Fruit fly (Drosophila melanogaster) whole organism, wandering third instar larva: ENCODE measurements around the gene CG14511.

Source experiments
- Abd-B ChIP-seq: fragments of >200 bp; optimal IDR thresholded peaks from 2 replicates; lab custom pipeline; 2017; ENCODE audit warnings: missing biosample characterization, missing genetic modification characterization
- CG32264 ChIP-seq: fragments of 200-800 bp; sonication (Bioruptor generic); optimal IDR thresholded peaks from 2 replicates; lab custom pipeline; 2016; ENCODE audit warnings: missing biosample characterization, missing genetic modification characterization
- CG9705 ChIP-seq: fragments of 200-800 bp; sonication (Bioruptor generic); optimal IDR thresholded peaks from 2 replicates; lab custom pipeline; 2018; ENCODE audit warnings: missing biosample characterization, mild to moderate bottlenecking, missing genetic modification characterization
- CrebA ChIP-seq: fragments of 200-800 bp; sonication (Bioruptor generic); optimal IDR thresholded peaks from 2 replicates; lab custom pipeline; 2016; ENCODE audit warnings: missing biosample characterization, mild to moderate bottlenecking, missing genetic modification characterization, borderline replicate concordance
- Dfd ChIP-seq: fragments of >200 bp; optimal IDR thresholded peaks from 2 replicates; lab custom pipeline; 2017; ENCODE audit warnings: missing biosample characterization, missing genetic modification characterization
- Dif ChIP-seq: fragments of 200-275, 200-300 bp; sonication (Bioruptor generic); optimal IDR thresholded peaks from 2 replicates; lab custom pipeline; 2018; ENCODE audit warnings: missing biosample characterization, missing genetic modification characterization; ENCODE audit not compliant: partially characterized antibody
- GATAd ChIP-seq: sonication (Bioruptor generic); optimal IDR thresholded peaks from 2 replicates; lab custom pipeline; 2016; ENCODE audit warnings: missing biosample characterization, missing genetic modification characterization
- HLH106 ChIP-seq: fragments of 200-800 bp; optimal IDR thresholded peaks from 3 replicates; lab custom pipeline; 2019; ENCODE audit warnings: missing biosample characterization, mild to moderate bottlenecking, missing genetic modification characterization, moderate library complexity
- Hnf4 ChIP-seq: fragments of 200-800 bp; sonication (Bioruptor generic); optimal IDR thresholded peaks from 2 replicates; lab custom pipeline; 2016; ENCODE audit warnings: missing biosample characterization, mild to moderate bottlenecking, missing genetic modification characterization
- Hr78 ChIP-seq: fragments of >200 bp; optimal IDR thresholded peaks from 2 replicates; lab custom pipeline; 2017; ENCODE audit warnings: missing biosample characterization, missing genetic modification characterization
- Hr83 ChIP-seq: fragments of 200-300 bp; sonication (Bioruptor generic); optimal IDR thresholded peaks from 2 replicates; lab custom pipeline; 2016; ENCODE audit warnings: missing biosample characterization, mild to moderate bottlenecking, missing genetic modification characterization, moderate library complexity; ENCODE audit not compliant: poor library complexity, severe bottlenecking
- Jra ChIP-seq: sonication (Bioruptor generic); optimal IDR thresholded peaks from 2 replicates; lab custom pipeline; 2016; ENCODE audit warnings: missing biosample characterization, missing genetic modification characterization
- Mio ChIP-seq: sonication (Bioruptor generic); optimal IDR thresholded peaks from 2 replicates; lab custom pipeline; 2016; ENCODE audit warnings: missing biosample characterization, missing genetic modification characterization
- Myc ChIP-seq: fragments of >200 bp; optimal IDR thresholded peaks from 2 replicates; lab custom pipeline; 2017
- N ChIP-seq: fragments of >200 bp; optimal IDR thresholded peaks from 2 replicates; lab custom pipeline; 2018; ENCODE audit warnings: missing biosample characterization, missing external identifiers, missing genetic modification characterization
- OdsH ChIP-seq: fragments of 200-800 bp; sonication (Bioruptor generic); optimal IDR thresholded peaks from 2 replicates; lab custom pipeline; 2016; ENCODE audit warnings: missing biosample characterization, mild to moderate bottlenecking, missing genetic modification characterization
- Rel ChIP-seq, 2 experiments: fragments of 200-800 bp; sonication (Bioruptor generic) in 1 of 2; optimal IDR thresholded peaks; 2 replicates in 1 of 2; 3 replicates in 1 of 2; lab custom pipeline; 2016 to 2019; ENCODE audit warnings: mild to moderate bottlenecking in 2 of 2, missing biosample characterization in 2 of 2, missing genetic modification characterization in 2 of 2, moderate library complexity in 1 of 2
- Sp1 ChIP-seq: fragments of 200-800 bp; sonication (Bioruptor generic); optimal IDR thresholded peaks from 3 replicates; lab custom pipeline; 2019; ENCODE audit warnings: missing biosample characterization, mild to moderate bottlenecking, missing genetic modification characterization, moderate library complexity
- br ChIP-seq: fragments of 200-800 bp; sonication (Bioruptor generic); optimal IDR thresholded peaks from 2 replicates; lab custom pipeline; 2016; ENCODE audit warnings: missing biosample characterization, missing genetic modification characterization
- brk ChIP-seq: fragments of 200-800 bp; sonication (Bioruptor generic); optimal IDR thresholded peaks from 2 replicates; lab custom pipeline; 2016; ENCODE audit warnings: missing biosample characterization, mild to moderate bottlenecking, missing genetic modification characterization
- dl ChIP-seq, 2 experiments: fragments of 175-275, 200-275 bp in 1 of 2; fragments of 200-275 bp in 1 of 2; sonication (Bioruptor generic); optimal IDR thresholded peaks; lab custom pipeline; 2018; ENCODE audit warnings: mild to moderate bottlenecking in 2 of 2, missing biosample characterization in 2 of 2, missing genetic modification characterization in 2 of 2, moderate library complexity in 2 of 2; ENCODE audit not compliant: partially characterized antibody in 2 of 2, insufficient read depth in 1 of 2
- dmrt93B ChIP-seq: fragments of 200-800 bp; sonication (Bioruptor generic); optimal IDR thresholded peaks from 2 replicates; lab custom pipeline; 2018; ENCODE audit warnings: missing biosample characterization, mild to moderate bottlenecking, missing genetic modification characterization
- dsf ChIP-seq: sonication (Bioruptor generic); optimal IDR thresholded peaks from 2 replicates; lab custom pipeline; 2016; ENCODE audit warnings: missing biosample characterization, missing genetic modification characterization, borderline replicate concordance
- ey ChIP-seq: fragments of 200-800 bp; sonication (Bioruptor generic); optimal IDR thresholded peaks from 2 replicates; lab custom pipeline; 2016; ENCODE audit warnings: missing biosample characterization, missing genetic modification characterization
- foxo ChIP-seq, 2 experiments: fragments of 200-800 bp; sonication (Bioruptor generic); optimal IDR thresholded peaks; 2 replicates in 1 of 2; 3 replicates in 1 of 2; lab custom pipeline; 2016 to 2017; ENCODE audit warnings: missing biosample characterization in 2 of 2, missing genetic modification characterization in 2 of 2
- fru ChIP-seq: fragments of 200-800 bp; sonication (Bioruptor generic); optimal IDR thresholded peaks from 3 replicates; lab custom pipeline; 2016; ENCODE audit warnings: missing biosample characterization, mild to moderate bottlenecking, missing genetic modification characterization
- h ChIP-seq: fragments of 200-800 bp; sonication (Bioruptor generic); optimal IDR thresholded peaks from 3 replicates; lab custom pipeline; 2016; ENCODE audit warnings: missing biosample characterization, mild to moderate bottlenecking, missing genetic modification characterization
- jim ChIP-seq: fragments of 175-275, 200-325 bp; sonication (Bioruptor generic); optimal IDR thresholded peaks from 2 replicates; lab custom pipeline; 2016; ENCODE audit warnings: missing biosample characterization, mild to moderate bottlenecking, missing genetic modification characterization
- lola ChIP-seq: fragments of >200 bp; optimal IDR thresholded peaks from 2 replicates; lab custom pipeline; 2017; ENCODE audit warnings: missing biosample characterization, missing genetic modification characterization
- pan ChIP-seq: fragments of >200 bp; optimal IDR thresholded peaks from 2 replicates; lab custom pipeline; 2017
- psq ChIP-seq: fragments of 200-800 bp; sonication (Bioruptor generic); optimal IDR thresholded peaks from 3 replicates; lab custom pipeline; 2017; ENCODE audit warnings: missing biosample characterization, mild to moderate bottlenecking, missing genetic modification characterization, moderate library complexity
- rgr ChIP-seq: fragments of 200-800 bp; sonication (Bioruptor generic); optimal IDR thresholded peaks from 3 replicates; lab custom pipeline; 2016; ENCODE audit warnings: missing biosample characterization, mild to moderate bottlenecking, missing genetic modification characterization
- sage ChIP-seq: fragments of 200-800 bp; sonication (Bioruptor generic); optimal IDR thresholded peaks from 2 replicates; lab custom pipeline; 2016; ENCODE audit warnings: missing biosample characterization, mild to moderate bottlenecking, missing genetic modification characterization
- sv ChIP-seq: fragments of 200-800 bp; sonication (Bioruptor generic); optimal IDR thresholded peaks from 3 replicates; lab custom pipeline; 2016; ENCODE audit warnings: missing biosample characterization, missing genetic modification characterization
- tai ChIP-seq: sonication (Bioruptor generic); optimal IDR thresholded peaks from 2 replicates; lab custom pipeline; 2016; ENCODE audit warnings: missing biosample characterization, missing genetic modification characterization
- usp ChIP-seq: fragments of >200 bp; optimal IDR thresholded peaks from 2 replicates; lab custom pipeline; 2017; ENCODE audit warnings: missing biosample characterization, missing genetic modification characterization
- woc ChIP-seq: sonication (Bioruptor generic); optimal IDR thresholded peaks from 2 replicates; lab custom pipeline; 2016; ENCODE audit warnings: missing biosample characterization, mild to moderate bottlenecking, missing genetic modification characterization

Gene CG14511

dm6 chr3R:29146710-29147109 is at the start of gene CG14511:
Gene CG14511, minus strand, starts transcription at chr3R:29146893.
- TF ChIP-seq CrebA (no peak), CG9705 (no peak), usp (GFP tag; lab: Kevin White, UChicago) (no peak), jim (GFP tag; lab: Kevin White, UChicago) (no peak), psq (no peak), woc (GFP tag; lab: Kevin White, UChicago) (no peak), ey (no peak), Myc (lab: Kevin White, UChicago) (no peak), dmrt93B (GFP tag; lab: Kevin White, UChicago) (no peak), brk (no peak), dl (GFP tag; optimal IDR thresholded peaks at IDR 0.05; lab: Kevin White, UChicago; ENCODE audit: insufficient read depth in 1 of 2, partially characterized antibody in 2 of 2) (no peak), HLH106 (tag; lab: Kevin White, UChicago) (no peak), GATAd (GFP tag; lab: Kevin White, UChicago) (no peak)

DNA sequence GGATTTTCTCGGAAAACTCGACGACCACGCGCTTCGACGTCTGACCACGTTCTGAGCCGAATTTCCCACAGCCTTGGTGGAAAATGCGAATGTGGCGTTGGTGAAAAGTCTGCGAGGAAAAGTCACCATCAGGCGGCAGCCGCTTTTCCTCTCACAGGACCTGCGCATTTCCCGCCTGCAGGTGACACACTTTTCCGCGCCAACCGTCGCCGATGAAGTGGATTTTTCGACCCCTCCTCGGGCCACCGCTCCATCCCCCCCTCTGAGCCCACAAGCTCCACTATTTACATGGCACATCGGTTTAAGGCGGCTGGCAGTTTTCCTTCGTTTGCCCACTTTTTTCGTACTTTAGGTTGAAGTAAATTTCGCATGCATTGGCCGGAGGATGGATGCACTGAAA is 48.3 kb upstream of the CG14511 start, which contains the start of gene jus:
TSS of gene jus (minus strand) at position 38 of the 400 bp plus-strand sequence.
- TF ChIP-seq br (GFP tag; lab: Kevin White, UChicago) (no peak), Jra (GFP tag; lab: Kevin White, UChicago) (no peak), OdsH (GFP tag; lab: Kevin White, UChicago) (no peak), lola (GFP tag; lab: Kevin White, UChicago) (no peak), dsf (GFP tag; lab: Kevin White, UChicago) (no peak), Sp1 (GFP tag; lab: Kevin White, UChicago) (no peak), Hr83 (GFP tag; lab: Kevin White, UChicago) (no peak)

dm6 chr3R:29190984-29191383 is 44.3 kb upstream of the CG14511 start:
- TF ChIP-seq sv = no peak
- TF ChIP-seq psq = no peak
- no peak for TF ChIP-seq usp (GFP tag; lab: Kevin White, UChicago)
- TF ChIP-seq tai (GFP tag; lab: Kevin White, UChicago) = no peak
- TF ChIP-seq pan = no peak
- TF ChIP-seq dl (GFP tag; optimal IDR thresholded peaks at IDR 0.05; lab: Kevin White, UChicago; ENCODE audit: insufficient read depth in 1 of 2, partially characterized antibody in 2 of 2) = no peak
- TF ChIP-seq Abd-B (GFP tag; lab: Kevin White, UChicago) = no peak
- TF ChIP-seq Hr83 (GFP tag; lab: Kevin White, UChicago) = no peak
- no peak for TF ChIP-seq brk
- TF ChIP-seq CG9705 = no peak
- no peak for TF ChIP-seq Sp1 (GFP tag; lab: Kevin White, UChicago)
- TF ChIP-seq CG32264 (GFP tag; lab: Kevin White, UChicago) = no peak

dm6 chr3R:29164930-29165693 is 18.4 kb upstream of the CG14511 start, which contains the start of gene CG11898:
Gene CG11898, plus strand, starts transcription at chr3R:29165643.
- no peak for TF ChIP-seq Abd-B (GFP tag; lab: Kevin White, UChicago)
- TF ChIP-seq CrebA = no peak
- TF ChIP-seq rgr (GFP tag; lab: Kevin White, UChicago) = peak; percentile 64
- TF ChIP-seq CG32264 (GFP tag; lab: Kevin White, UChicago) = no peak
- TF ChIP-seq Hr83 (GFP tag; lab: Kevin White, UChicago) = no peak
- no peak for TF ChIP-seq Dif
- no peak for TF ChIP-seq lola (GFP tag; lab: Kevin White, UChicago)
- TF ChIP-seq foxo (GFP tag; optimal IDR thresholded peaks at IDR 0.05; lab: Kevin White, UChicago) = peak in 1 of 2 experiments; percentile 62
- TF ChIP-seq HLH106 (tag; lab: Kevin White, UChicago) = peak; percentile 40
- no peak for TF ChIP-seq sv
- no peak for TF ChIP-seq dl (GFP tag; optimal IDR thresholded peaks at IDR 0.05; lab: Kevin White, UChicago; ENCODE audit: insufficient read depth in 1 of 2, partially characterized antibody in 2 of 2)
- no peak for TF ChIP-seq dsf (GFP tag; lab: Kevin White, UChicago)
- no peak for TF ChIP-seq Dfd (GFP tag; lab: Kevin White, UChicago)
- no peak for TF ChIP-seq GATAd (GFP tag; lab: Kevin White, UChicago)
- TF ChIP-seq fru (GFP tag; lab: Kevin White, UChicago) = peak; percentile 77
- no peak for TF ChIP-seq brk
- TF ChIP-seq h (GFP tag; lab: Kevin White, UChicago) = peak; percentile 78
- TF ChIP-seq Hr78 = no peak
- TF ChIP-seq Hnf4 (GFP tag; lab: Kevin White, UChicago) = no peak
- peak; percentile 67 for TF ChIP-seq br (GFP tag; lab: Kevin White, UChicago)
- no peak for TF ChIP-seq Myc (lab: Kevin White, UChicago)
- TF ChIP-seq OdsH (GFP tag; lab: Kevin White, UChicago) = peak; percentile 35
- TF ChIP-seq pan = no peak
- no peak for TF ChIP-seq CG9705
- no peak for TF ChIP-seq Mio
- no peak for TF ChIP-seq sage (GFP tag; lab: Kevin White, UChicago)
- peak; percentile 54 for TF ChIP-seq ey
- no peak for TF ChIP-seq Rel (GFP tag; optimal IDR thresholded peaks at IDR 0.05; lab: Kevin White, UChicago)
- no peak for TF ChIP-seq Rel (tag; optimal IDR thresholded peaks at IDR 0.05; lab: Kevin White, UChicago)
- TF ChIP-seq usp (GFP tag; lab: Kevin White, UChicago) = no peak
- TF ChIP-seq Sp1 (GFP tag; lab: Kevin White, UChicago) = no peak
- no peak for TF ChIP-seq woc (GFP tag; lab: Kevin White, UChicago)
- no peak for TF ChIP-seq dmrt93B (GFP tag; lab: Kevin White, UChicago)
- no peak for TF ChIP-seq jim (GFP tag; lab: Kevin White, UChicago)
- TF ChIP-seq Jra (GFP tag; lab: Kevin White, UChicago) = no peak
- TF ChIP-seq tai (GFP tag; lab: Kevin White, UChicago) = no peak
- TF ChIP-seq psq = peak; percentile 16
- TF ChIP-seq N (GFP tag; lab: Kevin White, UChicago) = no peak
